Worm (Caenorhabditis elegans) whole organism, L4 larva: ENCODE data around the gene R07B7.6.

Experiments
- R02D3.7 ChIP-seq: fragments of 150-350 bp; sonication (generic microtip); optimal IDR thresholded peaks from 3 replicates; lab custom pipeline; 2014; ENCODE audit warnings: missing biosample characterization, missing genetic modification characterization
- aly-2 ChIP-seq: sonication (generic microtip); optimal IDR thresholded peaks from 2 replicates; lab custom pipeline; 2018; ENCODE audit warnings: missing biosample characterization, missing genetic modification characterization
- cey-2 ChIP-seq: sonication (generic microtip); optimal IDR thresholded peaks from 3 replicates; lab custom pipeline; 2017; ENCODE audit warnings: missing genetic modification characterization, mild to moderate bottlenecking, missing compliant biosample characterization, antibody characterized with exemption, borderline replicate concordance; ENCODE audit not compliant: insufficient read depth
- daf-12 ChIP-seq: fragments of 150-350 bp; optimal IDR thresholded peaks from 2 replicates; lab custom pipeline; 2014; ENCODE audit warnings: missing biosample characterization, missing genetic modification reagents, missing genetic modification characterization
- daf-16 ChIP-seq, 3 experiments: sonication (generic microtip); optimal IDR thresholded peaks; 2 replicates each; lab custom pipeline; 2016 to 2017; ENCODE audit warnings: missing genetic modification characterization in 3 of 3, missing genetic modification reagents in 3 of 3, mild to moderate bottlenecking in 2 of 3, missing compliant biosample characterization in 2 of 3, missing biosample characterization in 1 of 3, moderate library complexity in 1 of 3
- madf-9 ChIP-seq: fragments of 200-800 bp; sonication (Bioruptor generic); conservative IDR thresholded peaks from 2 replicates; pipeline ENCODE4 v1.3.6; 2022; ENCODE audit warnings: missing genetic modification reagents, missing genetic modification characterization, missing compliant biosample characterization

- TF ChIP-seq aly-2 (no peak), madf-9 (GFP tag; lab: Robert Waterston, UW) (no peak), cey-2 (tag; lab: Kevin White, UChicago) (no peak), daf-12 (tag; lab: Kevin White, UChicago) (no peak), R02D3.7 (tag; lab: Kevin White, UChicago) (no peak), daf-16 (GFP tag; optimal IDR thresholded peaks at IDR 0.05; lab: Kevin White, UChicago) (no peak), daf-16 (tag; optimal IDR thresholded peaks at IDR 0.05; lab: Kevin White, UChicago) (no peak)
Observed at ce11 chrV:12039755-12040154, 35.0 kb downstream of the R07B7.6 start.
